Worm (Caenorhabditis elegans) whole organism, late embryonic: ENCODE data around the gene F09C6.3.

Source experiments
- C08G9.2 ChIP-seq: sonication (generic microtip); optimal IDR thresholded peaks from 2 replicates; lab custom pipeline; 2016; ENCODE audit warnings: mild to moderate bottlenecking, missing genetic modification characterization, moderate library complexity, missing compliant biosample characterization
- C38D4.7 ChIP-seq: fragments of 200-800 bp; sonication (Bioruptor generic); optimal IDR thresholded peaks from 2 replicates; lab custom pipeline; 2018; ENCODE audit warnings: mild to moderate bottlenecking, missing genetic modification characterization, moderate library complexity, missing compliant biosample characterization
- K09A11.1 ChIP-seq: sonication (generic microtip); optimal IDR thresholded peaks from 2 replicates; lab custom pipeline; 2017; ENCODE audit warnings: antibody characterized with exemption, mild to moderate bottlenecking, missing genetic modification characterization, missing compliant biosample characterization; ENCODE audit not compliant: insufficient read depth
- T23F11.4 ChIP-seq: fragments of 200-800 bp; sonication (Bioruptor generic); optimal IDR thresholded peaks from 2 replicates; lab custom pipeline; 2018; ENCODE audit warnings: mild to moderate bottlenecking, missing genetic modification characterization, missing compliant biosample characterization
- Y22D7AL.16 ChIP-seq: sonication (generic microtip); optimal IDR thresholded peaks from 2 replicates; lab custom pipeline; 2016; ENCODE audit warnings: missing genetic modification characterization, missing compliant biosample characterization
- ahr-1 ChIP-seq: sonication (generic microtip); optimal IDR thresholded peaks from 2 replicates; lab custom pipeline; 2016; ENCODE audit warnings: missing genetic modification characterization, missing compliant biosample characterization
- ceh-18 ChIP-seq: sonication (generic microtip); optimal IDR thresholded peaks from 2 replicates; lab custom pipeline; 2016; ENCODE audit warnings: missing genetic modification characterization, missing compliant biosample characterization
- ceh-19 ChIP-seq: fragments of 200-800 bp; sonication (Bioruptor generic); optimal IDR thresholded peaks from 2 replicates; lab custom pipeline; 2018; ENCODE audit warnings: mild to moderate bottlenecking, missing genetic modification characterization, missing compliant biosample characterization
- ceh-2 ChIP-seq: sonication (generic microtip); optimal IDR thresholded peaks from 2 replicates; lab custom pipeline; 2016; ENCODE audit warnings: missing genotype, missing genetic modification characterization, missing compliant biosample characterization
- ceh-24 ChIP-seq: sonication (generic microtip); optimal IDR thresholded peaks from 2 replicates; lab custom pipeline; 2016; ENCODE audit warnings: mild to moderate bottlenecking, missing genetic modification characterization, missing compliant biosample characterization
- ceh-31 ChIP-seq: sonication (generic microtip); optimal IDR thresholded peaks from 2 replicates; lab custom pipeline; 2016; ENCODE audit warnings: missing genetic modification characterization, missing compliant biosample characterization
- ceh-34 ChIP-seq: sonication (generic microtip); optimal IDR thresholded peaks from 2 replicates; lab custom pipeline; 2016; ENCODE audit warnings: mild to moderate bottlenecking, missing genetic modification characterization, missing compliant biosample characterization
- ceh-45 ChIP-seq: fragments of 200-800 bp; sonication (Bioruptor generic); IDR thresholded peaks from 2 replicates; pipeline ENCODE4 v1.3.6; 2022; ENCODE audit warnings: missing genetic modification reagents, missing genetic modification characterization, missing compliant biosample characterization
- ceh-48 ChIP-seq: sonication (generic microtip); optimal IDR thresholded peaks from 2 replicates; lab custom pipeline; 2016; ENCODE audit warnings: missing genetic modification characterization, inconsistent platforms, missing compliant biosample characterization
- ceh-6 ChIP-seq: fragments of 200-800 bp; sonication (Bioruptor generic); optimal IDR thresholded peaks from 2 replicates; lab custom pipeline; 2018; ENCODE audit warnings: mild to moderate bottlenecking, missing genetic modification characterization, missing compliant biosample characterization
- ceh-9 ChIP-seq: sonication (generic microtip); optimal IDR thresholded peaks from 2 replicates; lab custom pipeline; 2016; ENCODE audit warnings: mild to moderate bottlenecking, missing genetic modification characterization, inconsistent platforms, missing compliant biosample characterization
- dve-1 ChIP-seq: sonication (generic microtip); optimal IDR thresholded peaks from 2 replicates; lab custom pipeline; 2017; ENCODE audit warnings: antibody characterized with exemption, mild to moderate bottlenecking, missing genetic modification characterization, missing compliant biosample characterization
- elt-4 ChIP-seq: sonication (generic microtip); optimal IDR thresholded peaks from 2 replicates; lab custom pipeline; 2016; ENCODE audit warnings: missing genetic modification characterization, missing compliant biosample characterization
- eyg-1 ChIP-seq: sonication (generic microtip); optimal IDR thresholded peaks from 2 replicates; lab custom pipeline; 2016; ENCODE audit warnings: missing genotype, missing genetic modification characterization, missing compliant biosample characterization
- hlh-15 ChIP-seq: sonication (generic microtip); optimal IDR thresholded peaks from 2 replicates; lab custom pipeline; 2016; ENCODE audit warnings: missing genetic modification characterization, missing compliant biosample characterization
- hlh-30 ChIP-seq: sonication (generic microtip); optimal IDR thresholded peaks from 2 replicates; lab custom pipeline; 2017; ENCODE audit warnings: antibody characterized with exemption, missing genetic modification characterization, missing compliant biosample characterization; ENCODE audit not compliant: insufficient read depth
- hlh-8 ChIP-seq: sonication (generic microtip); optimal IDR thresholded peaks from 2 replicates; lab custom pipeline; 2016; ENCODE audit warnings: missing genotype, missing genetic modification characterization, missing compliant biosample characterization
- lim-6 ChIP-seq: sonication (generic microtip); optimal IDR thresholded peaks from 2 replicates; lab custom pipeline; 2016; ENCODE audit warnings: missing genetic modification characterization, missing compliant biosample characterization
- nhr-232 ChIP-seq: sonication (generic microtip); optimal IDR thresholded peaks from 2 replicates; lab custom pipeline; 2016; ENCODE audit warnings: missing genetic modification characterization, missing compliant biosample characterization
- npax-4 ChIP-seq: sonication (generic microtip); optimal IDR thresholded peaks from 2 replicates; lab custom pipeline; 2016; ENCODE audit warnings: missing genetic modification characterization, missing compliant biosample characterization
- pag-3 ChIP-seq: sonication (generic microtip); optimal IDR thresholded peaks from 2 replicates; lab custom pipeline; 2016; ENCODE audit warnings: missing compliant biosample characterization, missing genetic modification characterization, borderline replicate concordance
- pha-2 ChIP-seq: sonication (generic microtip); optimal IDR thresholded peaks from 2 replicates; lab custom pipeline; 2017; ENCODE audit warnings: mild to moderate bottlenecking, missing genetic modification characterization, missing compliant biosample characterization
- pha-4 ChIP-seq: fragments of 150-350 bp; optimal IDR thresholded peaks from 2 replicates; lab custom pipeline; 2018; ENCODE audit warnings: missing biosample characterization, missing genetic modification reagents, missing genetic modification characterization
- pqm-1 ChIP-seq: sonication (generic microtip); optimal IDR thresholded peaks from 2 replicates; lab custom pipeline; 2016; ENCODE audit warnings: missing genetic modification characterization, missing compliant biosample characterization
- pros-1 ChIP-seq: fragments of 150-350 bp; optimal IDR thresholded peaks from 2 replicates; lab custom pipeline; 2014; ENCODE audit warnings: missing biosample characterization, missing genetic modification reagents, missing genetic modification characterization
- ref-2 ChIP-seq: sonication (generic microtip); optimal IDR thresholded peaks from 2 replicates; lab custom pipeline; 2016; ENCODE audit warnings: missing genetic modification characterization, missing compliant biosample characterization
- rnt-1 ChIP-seq: sonication (generic microtip); optimal IDR thresholded peaks from 2 replicates; lab custom pipeline; 2016; ENCODE audit warnings: missing genetic modification characterization, missing compliant biosample characterization
- ttx-3 ChIP-seq: sonication (generic microtip); optimal IDR thresholded peaks from 2 replicates; lab custom pipeline; 2016; ENCODE audit warnings: missing genetic modification reagents, missing genetic modification characterization, missing compliant biosample characterization
- unc-3 ChIP-seq, 2 experiments: fragments of 200-800 bp in 1 of 2; sonication (Bioruptor generic) in 1 of 2; sonication (generic microtip) in 1 of 2; conservative IDR thresholded peaks in 1 of 2; optimal IDR thresholded peaks in 1 of 2; 2 replicates each; pipeline versions ENCODE4 v1.3.6 to Lab custom; 2016 to 2022; ENCODE audit warnings: missing compliant biosample characterization in 2 of 2, missing genetic modification characterization in 2 of 2, missing genetic modification reagents in 1 of 2
- unc-55 ChIP-seq: sonication (generic microtip); optimal IDR thresholded peaks from 2 replicates; lab custom pipeline; 2017; ENCODE audit warnings: missing biosample characterization, missing genetic modification reagents, missing genetic modification characterization
- unc-86 ChIP-seq: sonication (generic microtip); optimal IDR thresholded peaks from 2 replicates; lab custom pipeline; 2016; ENCODE audit warnings: missing genetic modification characterization, missing compliant biosample characterization
- zip-5 ChIP-seq: sonication (generic microtip); optimal IDR thresholded peaks from 2 replicates; lab custom pipeline; 2016; ENCODE audit warnings: missing genetic modification characterization, missing compliant biosample characterization
- ztf-16 ChIP-seq: sonication (generic microtip); optimal IDR thresholded peaks from 2 replicates; lab custom pipeline; 2017; ENCODE audit warnings: missing genetic modification characterization, missing compliant biosample characterization

Gene F09C6.3

ce11 chrV:16880054-16880453, at the start of gene F09C6.3:
Gene F09C6.3 (minus strand): TSS chrV:16880154.
- TF ChIP-seq pha-2 (tag; lab: Kevin White, UChicago), result no peak
- no peak for TF ChIP-seq elt-4 (tag; lab: Kevin White, UChicago)
- TF ChIP-seq ceh-48 (tag; lab: Kevin White, UChicago), result no peak
- TF ChIP-seq C38D4.7, result no peak

- TF ChIP-seq K09A11.1 (tag; lab: Kevin White, UChicago) (no peak), ceh-31 (no peak), pha-4 (no peak), ceh-34 (no peak), lim-6 (no peak), ztf-16 (tag; lab: Kevin White, UChicago) (no peak), dve-1 (tag; lab: Kevin White, UChicago) (no peak), npax-4 (no peak), zip-5 (tag; lab: Kevin White, UChicago) (no peak), rnt-1 (tag; lab: Kevin White, UChicago) (no peak), unc-3 (GFP tag; conservative IDR thresholded peaks at IDR 0.05; lab: Robert Waterston, UW) (no peak), unc-3 (tag; optimal IDR thresholded peaks at IDR 0.05; lab: Kevin White, UChicago) (no peak), unc-86 (no peak), pros-1 (tag; lab: Kevin White, UChicago) (no peak), nhr-232 (tag; lab: Kevin White, UChicago) (no peak)
- TF ChIP-seq, all 69 proteins: peak for 0
Measured at ce11 chrV:16927345-16927744, 47.4 kb upstream of the F09C6.3 start, which contains the start of gene Y102A5C.36. Gene Y102A5C.36 (minus strand): TSS chrV:16927445.

ce11 chrV:16921952-16922351, 42.0 kb upstream of the F09C6.3 start, which contains the start of gene Y102A5C.4:
Gene Y102A5C.4 (plus strand): TSS chrV:16922252.
- TF ChIP-seq ceh-45, result no peak
- no peak for TF ChIP-seq hlh-30
- no peak for TF ChIP-seq unc-55 (GFP tag; lab: Kevin White, UChicago)
- no peak for TF ChIP-seq ceh-9 (tag; lab: Kevin White, UChicago)
- no peak for TF ChIP-seq eyg-1 (tag; lab: Kevin White, UChicago)
- no peak for TF ChIP-seq hlh-15 (tag; lab: Kevin White, UChicago)
- no peak for TF ChIP-seq pag-3
- TF ChIP-seq ceh-6, result no peak
- no peak for TF ChIP-seq ceh-18 (tag; lab: Kevin White, UChicago)

ce11 chrV:16919675-16920074, 39.7 kb upstream of the F09C6.3 start:
- TF ChIP-seq ceh-6 (no peak), hlh-30 (no peak), ceh-19 (GFP tag; lab: Kevin White, UChicago) (no peak), eyg-1 (tag; lab: Kevin White, UChicago) (no peak), hlh-8 (tag; lab: Kevin White, UChicago) (no peak), ttx-3 (tag; lab: Kevin White, UChicago) (no peak), T23F11.4 (GFP tag; lab: Kevin White, UChicago) (no peak), ceh-2 (tag; lab: Kevin White, UChicago) (no peak), ceh-24 (tag; lab: Kevin White, UChicago) (no peak), ref-2 (no peak), ahr-1 (tag; lab: Kevin White, UChicago) (no peak), pqm-1 (tag; lab: Kevin White, UChicago) (no peak), C08G9.2 (tag; lab: Kevin White, UChicago) (no peak), K09A11.1 (tag; lab: Kevin White, UChicago) (no peak), zip-5 (tag; lab: Kevin White, UChicago) (no peak), Y22D7AL.16 (tag; lab: Kevin White, UChicago) (no peak)
